Fruit fly (Drosophila melanogaster) whole organism, pupa: Measurements from ENCODE around the gene CG7084.

Experiments used
- CG14655 ChIP-seq: fragments of 200-800 bp; sonication (Bioruptor generic); optimal IDR thresholded peaks from 3 replicates; lab custom pipeline; 2017; ENCODE audit warnings: mild to moderate bottlenecking, missing biosample characterization, missing genetic modification reagents, missing genetic modification characterization
- CG15710 ChIP-seq: fragments of 200-800 bp; sonication (Bioruptor generic); optimal IDR thresholded peaks from 2 replicates; lab custom pipeline; 2018; ENCODE audit warnings: missing biosample characterization, mild to moderate bottlenecking, missing genetic modification characterization, moderate library complexity
- CG32121 ChIP-seq: fragments of 200-800 bp; sonication (Bioruptor generic); IDR thresholded peaks from 2 replicates; pipeline ENCODE4 v1.3.6; 2022; ENCODE audit warnings: missing biosample characterization, missing genetic modification characterization
- CG34367 ChIP-seq: fragments of 200-800 bp; sonication (Bioruptor generic); optimal IDR thresholded peaks from 2 replicates; lab custom pipeline; 2018; ENCODE audit warnings: missing biosample characterization, mild to moderate bottlenecking, missing genetic modification characterization
- CG8159 ChIP-seq: fragments of 200-800 bp; sonication (Bioruptor generic); optimal IDR thresholded peaks from 3 replicates; lab custom pipeline; 2018; ENCODE audit warnings: missing biosample characterization, mild to moderate bottlenecking, missing genetic modification characterization, moderate library complexity
- CG8301 ChIP-seq: fragments of 200-800 bp; sonication (Bioruptor generic); optimal IDR thresholded peaks from 2 replicates; lab custom pipeline; 2018; ENCODE audit warnings: missing biosample characterization, mild to moderate bottlenecking, missing genetic modification characterization
- CG9948 ChIP-seq: fragments of 200-800 bp; sonication (Bioruptor generic); optimal IDR thresholded peaks from 2 replicates; lab custom pipeline; 2018; ENCODE audit warnings: missing biosample characterization, mild to moderate bottlenecking, missing genetic modification characterization, moderate library complexity
- Ets98B ChIP-seq: fragments of 200-800 bp; sonication (Bioruptor generic); IDR thresholded peaks from 2 replicates; pipeline ENCODE4 v1.3.6; 2022; ENCODE audit warnings: missing biosample characterization, missing genetic modification characterization
- Pif1A ChIP-seq: fragments of 200-800 bp; sonication (Bioruptor generic); optimal IDR thresholded peaks from 3 replicates; lab custom pipeline; 2016; ENCODE audit warnings: missing biosample characterization, missing genetic modification characterization
- gl ChIP-seq: fragments of 200-800 bp; sonication (Bioruptor generic); optimal IDR thresholded peaks from 2 replicates; lab custom pipeline; 2018; ENCODE audit warnings: missing biosample characterization, mild to moderate bottlenecking, missing genetic modification characterization

dm6 chr3R:22331691-22332090 lies 33.1 kb downstream of the CG7084 start, which contains the start of gene CG13862:
- TF ChIP-seq CG32121 (GFP tag; lab: Robert Waterston, UW) (no peak), CG34367 (tag; lab: Kevin White, UChicago) (no peak), Pif1A (GFP tag; lab: Kevin White, UChicago) (no peak), CG8301 (no peak), CG9948 (no peak), CG8159 (tag; lab: Kevin White, UChicago) (no peak), Ets98B (GFP tag; lab: Robert Waterston, UW) (no peak), CG14655 (GFP tag; lab: Kevin White, UChicago) (no peak), gl (tag; lab: Kevin White, UChicago) (no peak), CG15710 (tag; lab: Kevin White, UChicago) (no peak)
